Fruit fly (Drosophila melanogaster) whole organism: ENCODE measurements around the gene Mnn1.

Experiments used
- CG8478 ChIP-seq: fragments of >200 bp; optimal IDR thresholded peaks from 2 replicates; lab custom pipeline; 2018; ENCODE audit warnings: inconsistent platforms
- Dll ChIP-seq: fragments of >200 bp; optimal IDR thresholded peaks from 2 replicates; lab custom pipeline; 2017
- EcR ChIP-seq, 2 experiments: fragments of >200 bp; optimal IDR thresholded peaks; 2 replicates each; lab custom pipeline; 2017; ENCODE audit warnings: missing biosample characterization in 2 of 2, missing genetic modification characterization in 2 of 2, missing genetic modification reagents in 2 of 2
- psq ChIP-seq: fragments of >200 bp; optimal IDR thresholded peaks from 2 replicates; lab custom pipeline; 2017
- usp ChIP-seq: fragments of >200 bp; optimal IDR thresholded peaks from 2 replicates; lab custom pipeline; 2017; ENCODE audit warnings: missing biosample characterization, missing genetic modification characterization, mixed read lengths

- TF ChIP-seq Dll (lab: Kevin White, UChicago) (no peak), CG8478 (lab: Kevin White, UChicago) (no peak), EcR (GFP tag; optimal IDR thresholded peaks at IDR 0.05; lab: Kevin White, UChicago) (no peak), usp (GFP tag; lab: Kevin White, UChicago) (no peak), psq (lab: Kevin White, UChicago) (no peak)
These were observed 20.1 kb downstream of the Mnn1 start for dm6 chr2L:7076055-7076700.
